Worm (Caenorhabditis elegans): ENCODE results near the gene Y6D1A.1.

Y6D1A.1 gene

DNA sequence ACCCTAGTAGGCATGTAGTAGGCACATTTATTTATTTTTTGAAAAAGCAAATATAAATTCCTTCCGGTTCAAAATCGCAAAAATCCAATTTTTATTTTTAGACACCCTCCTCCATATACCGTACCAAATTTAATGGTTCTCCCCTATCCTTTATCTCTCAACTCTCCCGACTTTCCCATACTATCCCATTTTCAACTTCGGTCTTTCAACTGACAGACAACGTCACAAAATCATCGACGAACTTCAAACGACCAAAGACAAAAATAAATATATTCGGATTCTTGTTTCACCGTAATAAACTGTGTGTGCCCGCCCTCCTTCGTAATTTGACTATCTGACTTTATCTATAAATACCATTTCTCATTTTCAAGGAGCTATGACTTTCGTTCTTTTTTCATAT lies 11.8 kb upstream of the Y6D1A.1 start, which contains the start of gene T27D12.6:
T27D12.6 (plus strand) TSS at position 301 of the 400 bp plus-strand sequence.
- TF ChIP-seq snpc-4 (tag; optimal IDR thresholded peaks at IDR 0.05) (no peak), ceh-16 (tag; optimal IDR thresholded peaks at IDR 0.05) (no peak), zag-1 (tag; optimal IDR thresholded peaks at IDR 0.05) (no peak), C34F6.9 (tag; optimal IDR thresholded peaks at IDR 0.05) (no peak), ama-1 (optimal IDR thresholded peaks at IDR 0.05) (no peak), nhr-12 (tag; optimal IDR thresholded peaks at IDR 0.05) (no peak), unc-62 (GFP tag; optimal IDR thresholded peaks at IDR 0.05) (no peak), lin-13 (GFP tag; optimal IDR thresholded peaks at IDR 0.05) (no peak), gmeb-1 (tag; optimal IDR thresholded peaks at IDR 0.05) (no peak), mab-5 (tag; optimal IDR thresholded peaks at IDR 0.05) (no peak), nhr-6 (tag; optimal IDR thresholded peaks at IDR 0.05) (no peak), elt-3 (tag; optimal IDR thresholded peaks at IDR 0.05) (no peak), nhr-77 (tag; optimal IDR thresholded peaks at IDR 0.05) (no peak), unc-39 (tag; optimal IDR thresholded peaks at IDR 0.05) (no peak), nhr-10 (tag; optimal IDR thresholded peaks at IDR 0.05) (no peak), lsy-2 (tag; optimal IDR thresholded peaks at IDR 0.05) (no peak), R02D3.7 (tag; optimal IDR thresholded peaks at IDR 0.05) (no peak), elt-1 (tag; optimal IDR thresholded peaks at IDR 0.05) (no peak), fos-1 (tag; optimal IDR thresholded peaks at IDR 0.05) (no peak), lin-39 (tag; optimal IDR thresholded peaks at IDR 0.05) (no peak)

ce11 chrII:11832475-11832874 lies 9.1 kb upstream of the Y6D1A.1 start, which contains the start of gene clec-144:
Gene clec-144, minus strand, starts transcription at chrII:11832575.
- TF ChIP-seq nhr-12 (tag; optimal IDR thresholded peaks at IDR 0.05) (no peak), zag-1 (tag; optimal IDR thresholded peaks at IDR 0.05) (no peak), unc-62 (GFP tag; optimal IDR thresholded peaks at IDR 0.05) (no peak), dmd-4 (tag; optimal IDR thresholded peaks at IDR 0.05) (no peak), sem-4 (tag; optimal IDR thresholded peaks at IDR 0.05) (no peak), egl-27 (tag; optimal IDR thresholded peaks at IDR 0.05) (no peak), mdl-1 (tag; optimal IDR thresholded peaks at IDR 0.05) (no peak), blmp-1 (tag; optimal IDR thresholded peaks at IDR 0.05; ENCODE audit: insufficient read depth) (no peak), snpc-4 (tag; optimal IDR thresholded peaks at IDR 0.05) (no peak), mab-5 (tag; optimal IDR thresholded peaks at IDR 0.05) (no peak), R02D3.7 (tag; optimal IDR thresholded peaks at IDR 0.05) (no peak), lin-39 (tag; optimal IDR thresholded peaks at IDR 0.05) (no peak), ztf-11 (tag; optimal IDR thresholded peaks at IDR 0.05) (no peak), C34F6.9 (tag; optimal IDR thresholded peaks at IDR 0.05) (no peak), nhr-23 (tag; optimal IDR thresholded peaks at IDR 0.05) (no peak)

DNA sequence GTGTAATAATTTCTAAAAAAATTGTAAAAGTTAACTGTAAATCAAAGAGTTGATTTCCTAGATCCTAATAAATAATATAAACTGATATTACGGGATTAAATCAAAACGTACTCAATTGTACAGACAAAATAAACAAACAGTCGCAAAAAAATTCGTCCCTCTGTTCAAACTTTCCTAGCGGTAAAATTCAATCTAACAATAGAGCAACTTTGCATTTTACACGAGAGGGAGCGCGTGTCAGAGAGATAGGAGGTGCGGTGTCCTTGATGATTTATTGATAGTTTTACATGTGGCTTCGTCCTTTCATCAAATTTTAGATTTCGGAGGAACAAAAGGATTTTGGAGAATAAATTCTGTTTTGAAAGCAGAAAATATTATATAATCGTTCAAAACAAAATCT lies 7.2 kb upstream of the Y6D1A.1 start:
- TF ChIP-seq fos-1 (tag; optimal IDR thresholded peaks at IDR 0.05) (peak; percentile 29), sma-9 (GFP tag; optimal IDR thresholded peaks at IDR 0.05) (peak; percentile 0), sma-9 (tag; optimal IDR thresholded peaks at IDR 0.05) (no peak), crh-2 (tag; optimal IDR thresholded peaks at IDR 0.05) (peak; percentile 47), ceh-16 (tag; optimal IDR thresholded peaks at IDR 0.05) (no peak), mbf-1 (tag; optimal IDR thresholded peaks at IDR 0.05) (no peak), mdl-1 (tag; optimal IDR thresholded peaks at IDR 0.05) (no peak), ztf-11 (tag; optimal IDR thresholded peaks at IDR 0.05) (no peak), nhr-25 (tag; optimal IDR thresholded peaks at IDR 0.05) (peak; percentile 13), nhr-23 (tag; optimal IDR thresholded peaks at IDR 0.05) (no peak), lin-39 (tag; optimal IDR thresholded peaks at IDR 0.05) (no peak), snpc-4 (tag; optimal IDR thresholded peaks at IDR 0.05) (no peak), ceh-82 (tag; optimal IDR thresholded peaks at IDR 0.05) (no peak), nhr-129 (tag; optimal IDR thresholded peaks at IDR 0.05) (peak; percentile 54), nhr-237 (tag; optimal IDR thresholded peaks at IDR 0.05) (no peak), ztf-4 (tag; optimal IDR thresholded peaks at IDR 0.05) (no peak), nhr-77 (tag; optimal IDR thresholded peaks at IDR 0.05) (no peak), lin-13 (GFP tag; optimal IDR thresholded peaks at IDR 0.05) (no peak), F13H6.1 (tag; optimal IDR thresholded peaks at IDR 0.05) (no peak), ZK546.5 (tag; optimal IDR thresholded peaks at IDR 0.05) (no peak), lsy-2 (tag; optimal IDR thresholded peaks at IDR 0.05) (peak in 1 of 2 experiments; percentile 54), ama-1 (optimal IDR thresholded peaks at IDR 0.05) (no peak), unc-39 (tag; optimal IDR thresholded peaks at IDR 0.05) (no peak), skn-1 (tag; optimal IDR thresholded peaks at IDR 0.05) (no peak), alr-1 (tag; optimal IDR thresholded peaks at IDR 0.05) (no peak), unc-55 (GFP tag; optimal IDR thresholded peaks at IDR 0.05) (no peak), nhr-10 (tag; optimal IDR thresholded peaks at IDR 0.05) (no peak)
